Fruit fly (Drosophila melanogaster): Measurements from ENCODE around the gene CG42521.

Gene CG42521

dm6 chr3L:10656451-10657198 is 33.2 kb upstream of the CG42521 start (continued):
- TF ChIP-seq CG17568 (GFP tag; optimal IDR thresholded peaks at IDR 0.05) (peak; percentile 88), CG11085 (GFP tag; IDR thresholded peaks at IDR 0.05) (no peak), ems (GFP tag; optimal IDR thresholded peaks at IDR 0.05) (peak; percentile 50), bsh (GFP tag; optimal IDR thresholded peaks at IDR 0.05) (peak in 1 of 2 experiments; percentile 72), onecut (GFP tag; IDR thresholded peaks at IDR 0.05) (peak; percentile 67), CG1792 (GFP tag; optimal IDR thresholded peaks at IDR 0.05) (peak; percentile 70), zfh2 (GFP tag; optimal IDR thresholded peaks at IDR 0.05) (no peak), CG2120 (GFP tag; optimal IDR thresholded peaks at IDR 0.05) (peak; percentile 58), CG13296 (GFP tag; optimal IDR thresholded peaks at IDR 0.05) (peak; percentile 73), NfI (GFP tag; optimal IDR thresholded peaks at IDR 0.05) (peak; percentile 48), CG3163 (GFP tag; optimal IDR thresholded peaks at IDR 0.05) (peak; percentile 45), Ssrp (tag; optimal IDR thresholded peaks at IDR 0.05) (no peak), Elba2 (GFP tag; optimal IDR thresholded peaks at IDR 0.05) (no peak), gcm2 (GFP tag; optimal IDR thresholded peaks at IDR 0.05) (no peak), trh (GFP tag; optimal IDR thresholded peaks at IDR 0.05) (peak; percentile 45), fd102C (GFP tag; optimal IDR thresholded peaks at IDR 0.05) (no peak), CG11398 (GFP tag; optimal IDR thresholded peaks at IDR 0.05) (peak; percentile 78), slbo (GFP tag; IDR thresholded peaks at IDR 0.05) (peak; percentile 29; the same call in 1 of the 2 replicates), B-H1 (GFP tag; IDR thresholded peaks at IDR 0.05) (peak; percentile 37; the same call in 1 of the 3 replicates), CG11723 (GFP tag; optimal IDR thresholded peaks at IDR 0.05) (peak; percentile 70), CG10366 (GFP tag; IDR thresholded peaks at IDR 0.05) (0 out of 2 replicates have a peak, but pooled peaks have one; percentile 15), CG43689 (GFP tag; IDR thresholded peaks at IDR 0.05) (no peak), H15 (GFP tag; IDR thresholded peaks at IDR 0.05) (no peak), CG17912 (GFP tag; optimal IDR thresholded peaks at IDR 0.05) (peak; percentile 72), CG7987 (GFP tag; optimal IDR thresholded peaks at IDR 0.05) (peak; percentile 90), CG11093 (GFP tag; IDR thresholded peaks at IDR 0.05) (no peak; the same call in 2 of the 3 replicates), tup (GFP tag; optimal IDR thresholded peaks at IDR 0.05) (peak; percentile 61), CG6654 (GFP tag; optimal IDR thresholded peaks at IDR 0.05) (no peak), nau (GFP tag; optimal IDR thresholded peaks at IDR 0.05) (peak; percentile 86), cato (GFP tag; optimal IDR thresholded peaks at IDR 0.05; ENCODE audit: borderline replicate concordance) (peak; percentile 52), Fer1 (GFP tag; optimal IDR thresholded peaks at IDR 0.05) (peak; percentile 74), CG4707 (GFP tag; optimal IDR thresholded peaks at IDR 0.05) (peak; percentile 78), CG1602 (GFP tag; optimal IDR thresholded peaks at IDR 0.05) (peak; percentile 33), pita (GFP tag; optimal IDR thresholded peaks at IDR 0.05) (no peak), pnt (GFP tag; optimal IDR thresholded peaks at IDR 0.05) (peak; percentile 41), Abd-B (GFP tag; optimal IDR thresholded peaks at IDR 0.05) (no peak), Deaf1 (tag; optimal IDR thresholded peaks at IDR 0.05) (no peak), org-1 (GFP tag; optimal IDR thresholded peaks at IDR 0.05) (peak; percentile 76), Gsc (GFP tag; IDR thresholded peaks at IDR 0.05) (no peak), CG31388 (GFP tag; optimal IDR thresholded peaks at IDR 0.05) (no peak), CG33213 (GFP tag; optimal IDR thresholded peaks at IDR 0.05) (peak; percentile 80), gt (GFP tag; IDR thresholded peaks at IDR 0.05) (no peak), unpg (GFP tag; optimal IDR thresholded peaks at IDR 0.05) (peak; percentile 69), CG2202 (tag; optimal IDR thresholded peaks at IDR 0.05) (peak; percentile 68), CG15514 (GFP tag; optimal IDR thresholded peaks at IDR 0.05) (peak; percentile 61), odd (GFP tag; optimal IDR thresholded peaks at IDR 0.05) (peak; percentile 70), B-H2 (GFP tag; optimal IDR thresholded peaks at IDR 0.05) (peak; percentile 22), danr (GFP tag; IDR thresholded peaks at IDR 0.05) (no peak), CG2678 (tag; optimal IDR thresholded peaks at IDR 0.05) (peak; percentile 81)
